Worm (Caenorhabditis elegans) whole organism, young adult: ENCODE measurements around the gene C47D12.4.

ENCODE experiments used
- B0336.3 ChIP-seq: fragments of 200-800 bp; sonication (Bioruptor generic); IDR thresholded peaks from 2 replicates; pipeline ENCODE4 v1.3.6; 2022; ENCODE audit warnings: missing genetic modification characterization, missing compliant biosample characterization
- F10E7.11 ChIP-seq: sonication (generic microtip); optimal IDR thresholded peaks from 2 replicates; lab custom pipeline; 2017; ENCODE audit warnings: mild to moderate bottlenecking, missing genetic modification characterization, moderate library complexity, missing compliant biosample characterization
- Y67H2A.10 ChIP-seq: fragments of 200-800 bp; sonication (Bioruptor generic); conservative IDR thresholded peaks from 2 replicates; pipeline ENCODE4 v1.3.6; 2022; ENCODE audit warnings: missing genetic modification reagents, missing genetic modification characterization, missing compliant biosample characterization
- ama-1 ChIP-seq, 3 experiments: fragments of 150-350 bp in 1 of 3; sonication (generic microtip) in 2 of 3; optimal IDR thresholded peaks; 2 replicates each; lab custom pipeline; 2014 to 2018; ENCODE audit warnings: missing biosample characterization in 2 of 3, missing genetic modification characterization in 2 of 3, missing genetic modification reagents in 2 of 3
- ceh-27 ChIP-seq: fragments of 200-800 bp; sonication (Bioruptor generic); optimal IDR thresholded peaks from 2 replicates; lab custom pipeline; 2018; ENCODE audit warnings: mild to moderate bottlenecking, missing genetic modification characterization, moderate library complexity, missing compliant biosample characterization
- lin-35 ChIP-seq, 3 experiments: fragments of 150-350 bp in 2 of 3; sonication (generic microtip) in 1 of 3; optimal IDR thresholded peaks; 2 replicates each; lab custom pipeline; 2014 to 2018; ENCODE audit warnings: missing biosample characterization in 3 of 3, missing genetic modification characterization in 3 of 3, missing genetic modification reagents in 3 of 3
- mcd-1 ChIP-seq: fragments of 200-800 bp; sonication (Bioruptor generic); IDR thresholded peaks from 2 replicates; pipeline ENCODE4 v1.3.6; 2022; ENCODE audit warnings: missing genetic modification reagents, missing genetic modification characterization, missing compliant biosample characterization
- sdz-38 ChIP-seq: sonication (generic microtip); optimal IDR thresholded peaks from 2 replicates; lab custom pipeline; 2016; ENCODE audit warnings: missing genotype, missing genetic modification characterization, missing compliant biosample characterization
- sea-2 ChIP-seq: fragments of 200-800 bp; sonication (Bioruptor generic); IDR thresholded peaks from 2 replicates; pipeline ENCODE4 v1.3.6; 2022; ENCODE audit warnings: missing genetic modification characterization, missing compliant biosample characterization
- snpc-4 ChIP-seq, 5 experiments: fragments of 150-350 bp in 1 of 5; sonication (generic microtip) in 4 of 5; optimal IDR thresholded peaks; 2 replicates each; lab custom pipeline; 2014 to 2018; ENCODE audit warnings: missing genetic modification characterization in 5 of 5, missing biosample characterization in 3 of 5, antibody characterized with exemption in 2 of 5, mild to moderate bottlenecking in 2 of 5, missing compliant biosample characterization in 2 of 5, missing genotype in 2 of 5, moderate library complexity in 2 of 5, missing genetic modification reagents in 1 of 5
- unc-130 ChIP-seq: sonication (generic microtip); optimal IDR thresholded peaks from 2 replicates; lab custom pipeline; 2016; ENCODE audit warnings: missing genetic modification reagents, missing genetic modification characterization, missing compliant biosample characterization

DNA sequence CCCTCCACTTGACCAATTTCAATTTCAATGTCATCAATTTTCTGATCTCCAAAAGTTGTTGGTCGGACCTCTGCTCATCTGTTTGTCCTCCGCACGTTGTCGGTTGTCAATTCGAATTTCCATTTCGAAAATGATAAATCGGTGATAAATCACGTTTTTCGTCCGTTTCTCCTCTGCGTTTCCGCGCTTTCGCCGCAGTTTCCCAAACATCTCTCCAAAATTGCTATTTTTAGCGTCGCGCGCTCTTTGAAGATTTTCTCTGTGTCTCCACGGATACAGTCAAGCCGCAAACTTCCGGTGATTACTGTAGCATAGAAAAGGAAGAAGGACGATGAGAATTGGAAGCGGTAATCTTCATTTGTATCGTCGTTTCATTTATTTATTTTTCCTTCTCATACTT, 39.5 kb upstream of the C47D12.4 start:
- TF ChIP-seq ceh-27 (GFP tag; lab: Kevin White, UChicago) (no peak), ama-1 (optimal IDR thresholded peaks at IDR 0.05; lab: Kevin White, UChicago) (no peak), ama-1 (GFP tag; optimal IDR thresholded peaks at IDR 0.05; lab: Kevin White, UChicago) (no peak), F10E7.11 (tag; lab: Kevin White, UChicago) (no peak), B0336.3 (no peak), Y67H2A.10 (GFP tag; lab: Robert Waterston, UW) (no peak), sdz-38 (tag; lab: Kevin White, UChicago) (no peak), mcd-1 (GFP tag; lab: Robert Waterston, UW) (no peak), lin-35 (GFP tag; optimal IDR thresholded peaks at IDR 0.05; lab: Kevin White, UChicago) (no peak), unc-130 (GFP tag; lab: Kevin White, UChicago) (no peak), snpc-4 (GFP tag; optimal IDR thresholded peaks at IDR 0.05; lab: Kevin White, UChicago) (no peak), snpc-4 (tag; optimal IDR thresholded peaks at IDR 0.05; lab: Kevin White, UChicago) (no peak), sea-2 (GFP tag; lab: Robert Waterston, UW) (no peak)
